Worm (Caenorhabditis elegans): ENCODE data around the gene rpl-10.

ce11 chrII:8178614-8179013 lies 34.9 kb downstream of the rpl-10 start:
- TF ChIP-seq nfyb-1 (GFP tag; IDR thresholded peaks at IDR 0.05) = no peak
- no peak for TF ChIP-seq ekl-4 (GFP tag; IDR thresholded peaks at IDR 0.05)
- no peak for TF ChIP-seq B0035.1 (tag; optimal IDR thresholded peaks at IDR 0.05)
- no peak for TF ChIP-seq attf-3 (GFP tag; conservative IDR thresholded peaks at IDR 0.05)
- no peak for TF ChIP-seq ama-1 (optimal IDR thresholded peaks at IDR 0.05)
- no peak for TF ChIP-seq ama-1 (GFP tag; optimal IDR thresholded peaks at IDR 0.05)
- no peak for TF ChIP-seq ceh-100 (GFP tag; IDR thresholded peaks at IDR 0.05)
- TF ChIP-seq xnd-1 (tag; optimal IDR thresholded peaks at IDR 0.05) = no peak
- no peak for TF ChIP-seq egl-44 (GFP tag; IDR thresholded peaks at IDR 0.05)
- TF ChIP-seq nfya-1 (tag; optimal IDR thresholded peaks at IDR 0.05; ENCODE audit: borderline replicate concordance, insufficient read depth) = no peak
- no peak for TF ChIP-seq lin-35 (GFP tag; optimal IDR thresholded peaks at IDR 0.05)
- no peak for TF ChIP-seq snpc-4 (GFP tag; optimal IDR thresholded peaks at IDR 0.05)
- no peak for TF ChIP-seq snpc-4 (tag; optimal IDR thresholded peaks at IDR 0.05)
